Fruit fly (Drosophila melanogaster): Measurements from ENCODE around the gene RabX4.

Gene RabX4

DNA sequence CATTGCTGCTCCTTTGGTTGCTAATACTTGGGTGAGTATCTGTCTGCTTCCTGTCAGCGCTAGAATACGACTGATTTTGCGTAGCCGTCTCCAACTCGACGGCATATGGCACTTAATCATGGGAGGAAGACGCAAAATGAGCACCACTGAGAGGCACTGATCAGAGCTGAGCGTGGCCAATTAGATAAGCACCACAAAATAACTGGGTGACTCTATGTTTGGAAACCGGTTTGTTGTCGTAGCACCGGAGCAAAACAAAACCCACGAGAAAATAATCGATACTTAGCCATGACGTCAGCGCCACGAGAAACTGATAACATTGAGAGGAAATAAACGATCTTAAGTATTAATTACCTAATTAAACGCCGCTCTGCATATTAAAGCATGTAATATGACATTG is 28.7 kb downstream of the RabX4 start, which contains the start of gene Ude:
Ude (minus strand) TSS at position 166 of the 400 bp plus-strand sequence.
- TF ChIP-seq psq (optimal IDR thresholded peaks at IDR 0.05) = no peak
- no peak for TF ChIP-seq h (optimal IDR thresholded peaks at IDR 0.05)
- no peak for TF ChIP-seq insv (optimal IDR thresholded peaks at IDR 0.05)
- TF ChIP-seq Myc (optimal IDR thresholded peaks at IDR 0.05) = no peak

DNA sequence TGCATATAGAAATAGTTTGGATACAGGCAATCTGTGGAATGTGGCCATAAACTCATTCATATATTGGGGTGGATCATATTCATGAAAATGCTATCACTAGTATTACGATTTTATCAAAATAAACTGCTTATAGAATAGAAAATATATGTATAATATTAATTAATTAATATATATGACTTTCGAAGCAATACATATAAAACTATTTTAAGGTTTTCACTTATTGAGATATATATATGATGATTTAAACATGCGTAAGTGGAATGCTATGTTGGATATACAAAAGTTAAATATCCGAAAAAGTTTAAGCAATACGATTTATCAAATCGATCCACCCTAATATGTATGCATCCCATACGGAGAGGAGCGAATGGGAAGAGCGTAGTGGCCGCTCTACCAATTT is 29.6 kb downstream of the RabX4 start:
- no peak for TF ChIP-seq Myc (optimal IDR thresholded peaks at IDR 0.05)
- TF ChIP-seq ttk (optimal IDR thresholded peaks at IDR 0.05) = no peak
- no peak for TF ChIP-seq Sin3A (optimal IDR thresholded peaks at IDR 0.05)
- TF ChIP-seq h (optimal IDR thresholded peaks at IDR 0.05) = no peak
- TF ChIP-seq psq (optimal IDR thresholded peaks at IDR 0.05) = no peak
- no peak for TF ChIP-seq insv (optimal IDR thresholded peaks at IDR 0.05)

DNA sequence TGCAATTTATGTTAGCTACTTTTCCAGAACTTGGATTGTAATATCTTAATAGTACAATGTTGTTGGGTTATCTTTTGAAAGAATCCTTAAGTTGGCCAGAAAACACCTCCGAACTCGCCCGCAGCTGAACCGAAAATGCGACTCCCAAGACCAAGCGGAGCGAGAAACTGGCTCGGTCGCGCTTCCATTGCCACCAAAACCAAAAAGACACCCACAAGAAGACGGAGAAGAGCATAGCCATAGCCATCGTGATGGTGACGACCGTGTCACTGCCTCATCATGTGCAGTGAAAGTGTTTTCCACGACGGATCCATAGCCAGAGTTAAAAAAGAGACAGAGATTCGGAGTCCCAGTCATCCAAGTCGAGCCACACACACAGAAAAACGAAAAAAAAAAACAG is 38.2 kb downstream of the RabX4 start, which contains the start of gene CG13634:
CG13634 (minus strand) TSS at position 101 of the 400 bp plus-strand sequence.
- TF ChIP-seq Sin3A (optimal IDR thresholded peaks at IDR 0.05) = no peak
- TF ChIP-seq h (optimal IDR thresholded peaks at IDR 0.05) = no peak
- no peak for TF ChIP-seq psq (optimal IDR thresholded peaks at IDR 0.05)
- no peak for TF ChIP-seq Myc (optimal IDR thresholded peaks at IDR 0.05)
- no peak for TF ChIP-seq insv (optimal IDR thresholded peaks at IDR 0.05)
- TF ChIP-seq ttk (optimal IDR thresholded peaks at IDR 0.05) = no peak

DNA sequence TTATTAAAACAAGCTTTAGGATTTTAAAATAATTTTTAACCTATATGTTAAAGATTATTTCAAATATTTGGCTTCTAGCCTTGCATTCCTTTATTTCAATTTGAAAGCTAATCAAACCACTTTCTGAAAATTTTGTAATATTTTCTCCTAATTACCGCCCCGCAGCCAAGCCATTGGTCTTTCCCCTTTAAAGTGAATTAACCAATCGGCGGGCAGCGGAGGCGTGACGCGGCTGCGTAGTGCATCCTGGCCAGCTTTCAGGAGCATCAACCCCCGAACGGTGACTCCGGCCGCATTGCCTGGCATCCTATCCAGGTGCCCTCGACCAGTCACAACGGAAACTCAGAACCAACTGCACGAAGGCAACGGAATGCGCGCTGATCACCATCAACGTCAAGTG is 40.5 kb downstream of the RabX4 start, which contains the start of gene Ets96B:
Ets96B (plus strand) TSS at position 321 of the 400 bp plus-strand sequence.
- TF ChIP-seq insv (optimal IDR thresholded peaks at IDR 0.05) (no peak), psq (optimal IDR thresholded peaks at IDR 0.05) (no peak), ttk (optimal IDR thresholded peaks at IDR 0.05) (no peak), Myc (optimal IDR thresholded peaks at IDR 0.05) (no peak), Sin3A (optimal IDR thresholded peaks at IDR 0.05) (no peak), h (optimal IDR thresholded peaks at IDR 0.05) (no peak)

DNA sequence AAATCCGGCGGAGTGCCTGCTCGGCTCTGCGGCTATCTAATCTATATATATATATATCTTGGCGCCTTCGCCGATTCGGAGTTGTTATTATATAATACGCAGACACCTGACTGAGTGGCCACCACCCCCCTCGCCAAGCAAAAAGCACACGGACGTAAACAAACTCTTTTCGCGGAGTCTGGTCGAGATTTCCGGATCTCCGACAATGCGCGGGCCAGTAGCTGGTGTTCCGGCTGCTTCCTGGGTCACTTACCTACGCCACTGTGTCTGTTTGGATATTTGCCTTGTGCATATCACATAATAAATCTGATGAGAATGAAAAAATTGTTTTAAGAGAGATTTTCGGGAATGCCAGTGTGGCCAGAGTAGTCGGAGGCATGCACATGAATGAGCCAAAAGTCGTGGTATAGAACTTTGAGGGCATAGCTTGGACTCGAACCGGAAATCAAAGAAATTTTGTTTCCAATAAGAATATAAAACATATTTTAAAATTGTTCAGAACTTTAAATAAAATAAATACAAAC is 41.1 kb downstream of the RabX4 start, which contains the start of gene CG5805:
CG5805 (minus strand) TSS at position 380 of the 524 bp plus-strand sequence.
- TF ChIP-seq ttk (optimal IDR thresholded peaks at IDR 0.05) (no peak), Myc (optimal IDR thresholded peaks at IDR 0.05) (no peak), psq (optimal IDR thresholded peaks at IDR 0.05) (no peak), h (optimal IDR thresholded peaks at IDR 0.05) (no peak), Sin3A (optimal IDR thresholded peaks at IDR 0.05) (no peak), insv (optimal IDR thresholded peaks at IDR 0.05) (no peak)

DNA sequence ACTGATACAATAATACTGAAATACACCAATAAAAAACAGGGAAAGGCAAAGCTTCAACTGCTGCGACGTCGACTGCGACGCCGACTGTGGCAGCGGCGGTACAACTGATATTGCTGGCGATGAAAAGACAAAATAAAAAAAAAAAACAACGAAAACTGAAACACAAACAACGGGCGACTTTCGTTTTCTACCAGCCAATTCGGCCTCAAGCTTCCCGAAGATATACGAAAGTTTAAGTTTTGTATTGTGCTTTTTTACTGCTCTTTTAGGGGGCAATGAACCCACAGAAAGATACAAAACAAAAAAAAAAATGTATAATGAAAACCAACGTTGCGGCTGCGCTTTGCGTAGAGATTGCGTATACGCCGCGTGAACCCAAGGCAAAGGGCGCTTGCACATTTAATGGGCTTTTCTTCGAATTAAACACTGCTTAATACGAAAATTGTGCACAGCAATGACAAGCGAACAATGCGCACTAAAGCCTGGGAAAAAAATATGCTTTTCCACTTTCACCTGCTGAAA is 49.9 kb downstream of the RabX4 start:
- no peak for TF ChIP-seq Myc (optimal IDR thresholded peaks at IDR 0.05)
- no peak for TF ChIP-seq psq (optimal IDR thresholded peaks at IDR 0.05)
- TF ChIP-seq insv (optimal IDR thresholded peaks at IDR 0.05) = no peak
- no peak for TF ChIP-seq h (optimal IDR thresholded peaks at IDR 0.05)
- TF ChIP-seq ttk (optimal IDR thresholded peaks at IDR 0.05) = no peak
- TF ChIP-seq Sin3A (optimal IDR thresholded peaks at IDR 0.05) = no peak

DNA sequence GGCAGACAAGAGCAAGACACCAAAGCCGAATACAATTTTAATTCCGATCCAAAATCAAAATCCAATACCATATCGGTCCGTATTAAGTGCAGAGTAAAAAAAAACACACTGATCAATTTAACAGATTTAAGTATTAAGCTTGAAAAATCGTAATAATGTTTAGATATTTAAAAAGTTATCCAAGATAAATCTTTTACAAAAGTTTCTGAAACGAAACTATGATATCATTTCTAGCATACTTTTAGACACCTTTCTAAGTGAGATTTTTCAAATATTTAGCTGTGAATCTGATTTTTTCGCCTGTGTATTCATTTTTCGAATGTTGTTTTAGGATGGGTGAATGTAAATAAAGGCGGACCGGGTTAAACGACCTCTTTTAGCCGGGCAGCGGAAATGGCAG is 51.1 kb downstream of the RabX4 start:
- TF ChIP-seq psq (optimal IDR thresholded peaks at IDR 0.05) (no peak), ttk (optimal IDR thresholded peaks at IDR 0.05) (no peak), h (optimal IDR thresholded peaks at IDR 0.05) (no peak), insv (optimal IDR thresholded peaks at IDR 0.05) (no peak), Myc (optimal IDR thresholded peaks at IDR 0.05) (no peak), Sin3A (optimal IDR thresholded peaks at IDR 0.05) (no peak)

All from Kc167 (cell line).